Fruit fly (Drosophila melanogaster) whole organism, embryonic: Measurements from ENCODE around the gene Datp.

Experiments used
- CG8388 ChIP-seq: fragments of 200-800 bp; sonication (Bioruptor generic); optimal IDR thresholded peaks from 2 replicates; lab custom pipeline; 2019; ENCODE audit warnings: missing biosample characterization, mild to moderate bottlenecking, missing genetic modification characterization, moderate library complexity
- CG9215 ChIP-seq: fragments of 200-800 bp; sonication (Bioruptor generic); IDR thresholded peaks from 2 replicates; pipeline ENCODE4 v1.3.6; 2022; ENCODE audit warnings: missing biosample characterization, missing genetic modification characterization
- tx ChIP-seq: fragments of 200-800 bp; sonication (Bioruptor generic); optimal IDR thresholded peaks from 2 replicates; lab custom pipeline; 2016; ENCODE audit warnings: missing biosample characterization, missing genetic modification characterization

DNA sequence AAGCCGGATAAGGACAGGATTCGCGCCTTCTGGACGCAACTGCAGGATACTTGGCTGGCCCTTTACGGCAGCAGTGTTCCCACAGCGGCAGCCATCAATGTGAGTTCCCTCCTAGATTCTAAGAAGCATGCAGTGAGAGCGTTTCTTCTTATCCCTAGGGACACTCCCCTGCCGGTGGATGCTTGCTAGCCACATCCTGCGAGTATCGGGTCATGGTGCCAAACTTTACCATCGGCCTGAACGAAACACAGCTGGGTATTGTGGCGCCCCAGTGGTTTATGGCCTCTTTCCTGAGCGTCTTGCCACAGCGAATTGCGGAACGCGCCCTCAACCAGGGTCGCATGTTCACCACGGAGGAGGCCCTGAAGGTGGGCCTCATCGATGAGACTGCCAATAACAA is 19.4 kb downstream of the Datp start:
- no peak for TF ChIP-seq CG9215 (GFP tag; lab: Robert Waterston, UW)
- TF ChIP-seq tx = no peak
- no peak for TF ChIP-seq CG8388 (GFP tag; lab: Kevin White, UChicago)
